Fruit fly (Drosophila melanogaster): ENCODE data around the gene Pfas.

DNA sequence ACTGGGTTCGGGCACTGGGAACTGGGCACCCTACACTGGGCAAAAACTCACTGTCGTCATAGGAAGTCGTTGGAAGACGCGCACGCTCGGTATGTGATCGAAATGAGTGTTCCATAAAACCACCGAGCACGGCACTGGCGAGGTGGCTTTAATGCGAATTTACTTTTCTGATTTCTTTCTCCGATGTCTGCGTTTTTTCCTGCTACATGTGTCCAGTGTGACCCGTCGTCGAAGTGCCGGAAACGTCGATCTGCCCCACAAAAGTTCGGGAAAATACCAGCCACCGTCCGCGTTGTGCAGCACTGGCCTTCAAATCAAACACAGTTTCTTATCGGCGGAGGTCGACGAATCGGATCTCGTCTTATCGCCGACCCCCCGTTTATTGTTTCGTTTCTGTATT lies 46.6 kb downstream of the Pfas start, which contains the start of gene Kdm5:
- TF ChIP-seq psq (optimal IDR thresholded peaks at IDR 0.05), result no peak
- no peak for TF ChIP-seq h (optimal IDR thresholded peaks at IDR 0.05)
- no peak for TF ChIP-seq ttk (optimal IDR thresholded peaks at IDR 0.05)
- no peak for TF ChIP-seq Myc (optimal IDR thresholded peaks at IDR 0.05)
- no peak for TF ChIP-seq insv (optimal IDR thresholded peaks at IDR 0.05)
